Fruit fly (Drosophila melanogaster) whole organism, embryonic: ENCODE data around the gene CG31431.
A peak's percentile ranks its signal among the peaks of the same experiment; 100 is the strongest.

Experiments used
- Aef1 ChIP-seq: fragments of 200-800 bp; sonication (Bioruptor generic); IDR thresholded peaks from 3 replicates; pipeline ENCODE4 v1.3.6; 2022; ENCODE audit warnings: missing biosample characterization, missing genetic modification characterization
- Blimp-1 ChIP-seq: fragments of 200-800 bp; sonication (Bioruptor generic); optimal IDR thresholded peaks from 3 replicates; lab custom pipeline; 2018; ENCODE audit warnings: missing biosample characterization, missing genetic modification characterization, mild to moderate bottlenecking, moderate library complexity, missing genetic modification reagents
- CG11504 ChIP-seq: fragments of 200-800 bp; sonication (Bioruptor generic); optimal IDR thresholded peaks from 3 replicates; lab custom pipeline; 2019; ENCODE audit warnings: missing biosample characterization, mild to moderate bottlenecking, missing genetic modification characterization, moderate library complexity
- CG11723 ChIP-seq: fragments of 200-800 bp; sonication (Bioruptor generic); optimal IDR thresholded peaks from 2 replicates; lab custom pipeline; 2017; ENCODE audit warnings: missing biosample characterization, mild to moderate bottlenecking, missing genetic modification characterization
- CG14441 ChIP-seq: fragments of 200-800 bp; sonication (Bioruptor generic); IDR thresholded peaks from 2 replicates; pipeline ENCODE4 v1.3.6; 2022; ENCODE audit warnings: missing biosample characterization, missing genetic modification characterization
- CG14710 ChIP-seq: fragments of 200-800 bp; sonication (Bioruptor generic); optimal IDR thresholded peaks from 3 replicates; lab custom pipeline; 2019; ENCODE audit warnings: missing biosample characterization, mild to moderate bottlenecking, missing genetic modification characterization, moderate library complexity
- CG16863 ChIP-seq: fragments of 200-800 bp; sonication (Bioruptor generic); optimal IDR thresholded peaks from 3 replicates; lab custom pipeline; 2016; ENCODE audit warnings: missing biosample characterization, missing genetic modification characterization
- CG17359 ChIP-seq: fragments of 200-800 bp; sonication (Bioruptor generic); optimal IDR thresholded peaks from 3 replicates; lab custom pipeline; 2018; ENCODE audit warnings: missing biosample characterization, mild to moderate bottlenecking, missing genetic modification characterization, moderate library complexity
- CG17612 ChIP-seq: fragments of 200-800 bp; sonication (Bioruptor generic); IDR thresholded peaks from 2 replicates; pipeline ENCODE4 v1.3.6; 2022; ENCODE audit warnings: missing biosample characterization, missing genetic modification characterization
- CG18262 ChIP-seq: fragments of 200-800 bp; optimal IDR thresholded peaks from 3 replicates; lab custom pipeline; 2019; ENCODE audit warnings: missing biosample characterization, mild to moderate bottlenecking, missing genetic modification characterization, moderate library complexity
- CG2712 ChIP-seq: fragments of 200-800 bp; optimal IDR thresholded peaks from 3 replicates; lab custom pipeline; 2019; ENCODE audit warnings: missing biosample characterization, mild to moderate bottlenecking, missing genetic modification characterization, moderate library complexity
- CG32532 ChIP-seq: fragments of 200-800 bp; sonication (Bioruptor generic); IDR thresholded peaks from 2 replicates; pipeline ENCODE4 v1.3.6; 2022; ENCODE audit warnings: missing biosample characterization, missing genetic modification characterization
- CG34224 ChIP-seq: fragments of 200-800 bp; sonication (Bioruptor generic); IDR thresholded peaks from 3 replicates; pipeline ENCODE4 v1.3.6; 2022; ENCODE audit warnings: missing biosample characterization, missing genetic modification characterization; ENCODE audit not compliant: partially characterized antibody
- CG4282 ChIP-seq: fragments of 200-800 bp; sonication (Bioruptor generic); optimal IDR thresholded peaks from 2 replicates; lab custom pipeline; 2016; ENCODE audit warnings: missing biosample characterization, missing genetic modification characterization
- CG4328 ChIP-seq: fragments of 200-800 bp; sonication (Bioruptor generic); optimal IDR thresholded peaks from 3 replicates; lab custom pipeline; 2017; ENCODE audit warnings: missing biosample characterization, missing genetic modification reagents, missing genetic modification characterization
- CG4424 ChIP-seq: fragments of 200-800 bp; sonication (Bioruptor generic); optimal IDR thresholded peaks from 3 replicates; lab custom pipeline; 2016; ENCODE audit warnings: missing biosample characterization, missing genetic modification characterization
- CG4707 ChIP-seq: fragments of 200-800 bp; sonication (Bioruptor generic); optimal IDR thresholded peaks from 2 replicates; lab custom pipeline; 2018; ENCODE audit warnings: missing biosample characterization, mild to moderate bottlenecking, missing genetic modification characterization, moderate library complexity
- CG5180 ChIP-seq: fragments of 200-800 bp; sonication (Bioruptor generic); optimal IDR thresholded peaks from 3 replicates; lab custom pipeline; 2017; ENCODE audit warnings: missing biosample characterization, missing genetic modification characterization, mild to moderate bottlenecking, moderate library complexity, missing genetic modification reagents
- CG6254 ChIP-seq: fragments of 200-800 bp; sonication (Bioruptor generic); optimal IDR thresholded peaks from 3 replicates; lab custom pipeline; 2017; ENCODE audit warnings: mild to moderate bottlenecking, missing biosample characterization, missing genetic modification reagents, missing genetic modification characterization
- CG7271 ChIP-seq: fragments of 200-800 bp; sonication (Bioruptor generic); optimal IDR thresholded peaks from 2 replicates; lab custom pipeline; 2018; ENCODE audit warnings: missing biosample characterization, mild to moderate bottlenecking, missing genetic modification characterization, moderate library complexity
- CoRest ChIP-seq: fragments of 200-800 bp; sonication (Bioruptor generic); optimal IDR thresholded peaks from 3 replicates; lab custom pipeline; 2018; ENCODE audit warnings: missing biosample characterization, mild to moderate bottlenecking, missing genetic modification characterization, moderate library complexity
- D ChIP-seq, 2 experiments: fragments of 200-800 bp in 1 of 2; fragments of >200 bp in 1 of 2; sonication (Bioruptor generic) in 1 of 2; optimal IDR thresholded peaks; 2 replicates in 1 of 2; 3 replicates in 1 of 2; lab custom pipeline; 2017; ENCODE audit warnings: mild to moderate bottlenecking in 1 of 2, missing biosample characterization in 1 of 2, missing genetic modification characterization in 1 of 2, missing genetic modification reagents in 1 of 2
- D19A ChIP-seq: fragments of 200-800 bp; optimal IDR thresholded peaks from 3 replicates; lab custom pipeline; 2019; ENCODE audit warnings: missing biosample characterization, mild to moderate bottlenecking, missing genetic modification characterization, moderate library complexity
- D19B ChIP-seq: fragments of 200-800 bp; sonication (Bioruptor generic); optimal IDR thresholded peaks from 2 replicates; lab custom pipeline; 2017; ENCODE audit warnings: missing biosample characterization, mild to moderate bottlenecking, missing genetic modification characterization
- Hey ChIP-seq: fragments of 200-800 bp; sonication (Bioruptor generic); optimal IDR thresholded peaks from 3 replicates; lab custom pipeline; 2018; ENCODE audit warnings: missing biosample characterization, mild to moderate bottlenecking, missing genetic modification characterization
- Hmr ChIP-seq: fragments of 200-800 bp; sonication (Bioruptor generic); optimal IDR thresholded peaks from 3 replicates; lab custom pipeline; 2017; ENCODE audit warnings: mild to moderate bottlenecking, missing biosample characterization, missing genetic modification reagents, missing genetic modification characterization
- Hr3 ChIP-seq: fragments of 200-800 bp; sonication (Bioruptor generic); optimal IDR thresholded peaks from 3 replicates; lab custom pipeline; 2016; ENCODE audit warnings: missing biosample characterization, missing genetic modification characterization
- Oli ChIP-seq: fragments of 200-800 bp; sonication (Bioruptor generic); optimal IDR thresholded peaks from 2 replicates; lab custom pipeline; 2018; ENCODE audit warnings: missing biosample characterization, mild to moderate bottlenecking, missing genetic modification characterization, moderate library complexity
- Optix ChIP-seq: fragments of 200-800 bp; sonication (Bioruptor generic); IDR thresholded peaks from 3 replicates; pipeline ENCODE4 v1.3.6; 2022; ENCODE audit warnings: missing biosample characterization, missing genetic modification characterization
- Sox102F ChIP-seq: fragments of 200-800 bp; sonication (Bioruptor generic); optimal IDR thresholded peaks from 2 replicates; lab custom pipeline; 2018; ENCODE audit warnings: missing biosample characterization, mild to moderate bottlenecking, missing genetic modification characterization, moderate library complexity
- Ssrp ChIP-seq: fragments of 200-800 bp; sonication (Bioruptor generic); optimal IDR thresholded peaks from 2 replicates; lab custom pipeline; 2018; ENCODE audit warnings: missing biosample characterization, mild to moderate bottlenecking, missing genetic modification characterization, moderate library complexity
- Stat92E ChIP-seq, 3 experiments: fragments of >200 bp in 2 of 3; fragments of 200-800 bp in 1 of 3; sonication (Bioruptor generic) in 1 of 3; optimal IDR thresholded peaks; 2 replicates each; lab custom pipeline; 2017 to 2019; ENCODE audit warnings: missing biosample characterization in 3 of 3, missing genetic modification characterization in 3 of 3, mild to moderate bottlenecking in 1 of 3, moderate library complexity in 1 of 3
- ap ChIP-seq: fragments of 200-800 bp; sonication (Bioruptor generic); IDR thresholded peaks from 2 replicates; pipeline ENCODE4 v1.3.6; 2022; ENCODE audit warnings: missing biosample characterization, missing genetic modification characterization
- dan ChIP-seq: fragments of 200-800 bp; sonication (Bioruptor generic); IDR thresholded peaks from 2 replicates; pipeline ENCODE4 v1.3.6; 2022; ENCODE audit warnings: missing biosample characterization, missing genetic modification characterization
- dimm ChIP-seq: fragments of 200-800 bp; sonication (Bioruptor generic); IDR thresholded peaks from 2 replicates; pipeline ENCODE4 v1.3.6; 2022; ENCODE audit warnings: missing biosample characterization, missing genetic modification characterization
- eyg ChIP-seq: fragments of 200-800 bp; sonication (Bioruptor generic); optimal IDR thresholded peaks from 3 replicates; lab custom pipeline; 2016; ENCODE audit warnings: missing biosample characterization, missing genetic modification characterization
- grau ChIP-seq: fragments of 200-800 bp; optimal IDR thresholded peaks from 3 replicates; lab custom pipeline; 2019; ENCODE audit warnings: missing biosample characterization, mild to moderate bottlenecking, missing genetic modification characterization, moderate library complexity
- gsb-n ChIP-seq: fragments of 200-800 bp; sonication (Bioruptor generic); optimal IDR thresholded peaks from 3 replicates; lab custom pipeline; 2018; ENCODE audit warnings: missing biosample characterization, mild to moderate bottlenecking, missing genetic modification characterization
- lola ChIP-seq, 3 experiments: fragments of >200 bp in 2 of 3; fragments of 200-800 bp in 1 of 3; sonication (Bioruptor generic) in 1 of 3; optimal IDR thresholded peaks; 2 replicates each; lab custom pipeline; 2017 to 2019; ENCODE audit warnings: missing biosample characterization in 3 of 3, missing genetic modification characterization in 3 of 3, mild to moderate bottlenecking in 1 of 3, moderate library complexity in 1 of 3
- nmo ChIP-seq: fragments of 200-800 bp; sonication (Bioruptor generic); optimal IDR thresholded peaks from 2 replicates; lab custom pipeline; 2018; ENCODE audit warnings: missing biosample characterization, mild to moderate bottlenecking, missing genetic modification characterization, moderate library complexity
- ro ChIP-seq: fragments of 200-800 bp; sonication (Bioruptor generic); IDR thresholded peaks from 2 replicates; pipeline ENCODE4 v1.3.6; 2022; ENCODE audit warnings: missing biosample characterization, missing genetic modification characterization
- sc ChIP-seq, 3 experiments: fragments of >200 bp in 2 of 3; fragments of 200-800 bp in 1 of 3; sonication (Bioruptor generic) in 1 of 3; optimal IDR thresholded peaks; 2 replicates in 2 of 3; 3 replicates in 1 of 3; lab custom pipeline; 2017; ENCODE audit warnings: mild to moderate bottlenecking in 1 of 3, missing biosample characterization in 1 of 3, missing genetic modification characterization in 1 of 3, missing genetic modification reagents in 1 of 3
- sens-2 ChIP-seq: fragments of 200-800 bp; sonication (Bioruptor generic); IDR thresholded peaks from 2 replicates; pipeline ENCODE4 v1.3.6; 2022; ENCODE audit warnings: missing biosample characterization, missing genetic modification characterization
- sqz ChIP-seq: fragments of 200-800 bp; sonication (Bioruptor generic); optimal IDR thresholded peaks from 3 replicates; lab custom pipeline; 2018; ENCODE audit warnings: missing biosample characterization, mild to moderate bottlenecking, missing genetic modification characterization
- trem ChIP-seq: fragments of 200-800 bp; optimal IDR thresholded peaks from 3 replicates; lab custom pipeline; 2019; ENCODE audit warnings: missing biosample characterization, mild to moderate bottlenecking, missing genetic modification characterization, moderate library complexity
- tx ChIP-seq: fragments of 200-800 bp; sonication (Bioruptor generic); optimal IDR thresholded peaks from 2 replicates; lab custom pipeline; 2016; ENCODE audit warnings: missing biosample characterization, missing genetic modification characterization
- unpg ChIP-seq: fragments of 200-800 bp; sonication (Bioruptor generic); optimal IDR thresholded peaks from 3 replicates; lab custom pipeline; 2018; ENCODE audit warnings: missing biosample characterization, mild to moderate bottlenecking, missing genetic modification characterization, moderate library complexity
- vnd ChIP-seq: fragments of 200-800 bp; sonication (Bioruptor generic); IDR thresholded peaks from 3 replicates; pipeline ENCODE4 v1.3.6; 2022; ENCODE audit warnings: missing biosample characterization, missing genetic modification characterization; ENCODE audit not compliant: partially characterized antibody

CG31431 gene

DNA sequence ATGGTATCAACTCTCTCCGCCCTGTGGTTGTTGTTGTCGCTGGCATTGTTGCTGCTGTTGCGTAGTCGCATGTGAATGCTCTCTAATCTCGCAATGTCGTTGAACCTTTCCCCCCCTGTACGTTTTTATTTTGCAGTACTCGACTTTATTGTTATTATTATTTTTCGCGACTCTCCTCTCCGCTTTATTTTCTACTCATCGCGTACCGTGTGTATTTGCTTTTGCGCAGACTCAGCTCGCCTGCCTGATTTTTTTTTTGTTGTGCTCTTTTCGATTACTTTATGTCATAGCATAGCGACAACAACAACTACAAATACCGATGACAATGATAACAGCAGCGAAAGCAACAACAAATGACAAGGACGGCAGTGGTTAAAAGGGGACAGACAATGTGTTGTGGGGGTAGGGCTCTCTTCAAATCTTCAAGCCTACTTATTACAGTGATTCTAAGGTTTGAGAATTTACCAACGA, 41.0 kb upstream of the CG31431 start (continued):
- TF ChIP-seq Optix (GFP tag; lab: Robert Waterston, UW) (no peak), eyg (no peak), Hey (tag; lab: Kevin White, UChicago) (no peak), CG11723 (GFP tag; lab: Kevin White, UChicago) (no peak), CG16863 (GFP tag; lab: Kevin White, UChicago) (no peak), ap (GFP tag; lab: Robert Waterston, UW) (no peak), sqz (GFP tag; lab: Kevin White, UChicago) (no peak), sens-2 (GFP tag; lab: Robert Waterston, UW) (no peak), CG4328 (no peak), Hmr (no peak), vnd (no peak), CG7271 (tag; lab: Kevin White, UChicago) (no peak), CG32532 (GFP tag; lab: Robert Waterston, UW) (no peak), ro (GFP tag; lab: Robert Waterston, UW) (no peak), CG4282 (GFP tag; lab: Kevin White, UChicago) (no peak), CG34224 (GFP tag; lab: Robert Waterston, UW) (no peak), CG17612 (GFP tag; lab: Robert Waterston, UW) (no peak), dan (GFP tag; lab: Robert Waterston, UW) (no peak), Aef1 (GFP tag; lab: Robert Waterston, UW) (no peak)

DNA sequence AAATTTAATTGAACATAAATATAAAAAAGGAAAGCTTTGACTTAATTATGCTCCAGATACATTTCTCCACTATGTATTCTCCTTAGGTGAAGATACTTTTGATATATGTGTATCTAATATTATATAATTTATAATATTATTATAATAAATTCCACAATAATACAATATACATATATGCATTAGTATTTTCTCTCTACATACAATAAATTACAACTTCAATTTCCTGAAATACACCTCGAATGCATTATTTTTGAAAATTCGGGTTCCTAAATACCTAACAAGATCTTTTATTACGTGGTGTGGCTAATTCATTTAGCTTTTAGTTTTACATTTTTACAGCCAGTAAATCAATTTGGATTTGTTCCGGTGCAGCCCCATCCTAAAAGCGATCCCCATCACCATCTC, 40.2 kb upstream of the CG31431 start:
- TF ChIP-seq CG17359 (tag; lab: Kevin White, UChicago) = peak; percentile 17
- peak; percentile 19 for TF ChIP-seq unpg (GFP tag; lab: Kevin White, UChicago)
- peak; percentile 2 for TF ChIP-seq CG4424
- peak; percentile 72 for TF ChIP-seq CG2712 (tag; lab: Kevin White, UChicago)
- TF ChIP-seq Hr3 (GFP tag; lab: Kevin White, UChicago) = peak; percentile 18
- no peak for TF ChIP-seq dimm (GFP tag; lab: Robert Waterston, UW)
- TF ChIP-seq gsb-n = peak; percentile 33
- no peak for TF ChIP-seq CG5180
- TF ChIP-seq CG18262 (tag; lab: Kevin White, UChicago) = peak; percentile 80
- TF ChIP-seq sc (optimal IDR thresholded peaks at IDR 0.05; lab: Kevin White, UChicago) = no peak
- TF ChIP-seq sc (GFP tag; optimal IDR thresholded peaks at IDR 0.05; lab: Kevin White, UChicago) = peak; percentile 11
- TF ChIP-seq CoRest (tag; lab: Kevin White, UChicago) = peak; percentile 38
- TF ChIP-seq CG14441 (GFP tag; lab: Robert Waterston, UW) = no peak
- peak; percentile 23 for TF ChIP-seq CG6254 (GFP tag; lab: Kevin White, UChicago)
- peak; percentile 72 for TF ChIP-seq CG14710
- TF ChIP-seq CG4707 = no peak
- TF ChIP-seq nmo (GFP tag; lab: Kevin White, UChicago) = peak; percentile 63
- peak; percentile 15 for TF ChIP-seq Oli (tag; lab: Kevin White, UChicago)
- peak; percentile 43 for TF ChIP-seq CG11504 (tag; lab: Kevin White, UChicago)
- TF ChIP-seq Optix (GFP tag; lab: Robert Waterston, UW) = no peak
- TF ChIP-seq trem (tag; lab: Kevin White, UChicago) = peak; percentile 42
- TF ChIP-seq Sox102F (GFP tag; lab: Kevin White, UChicago) = peak; percentile 40
- TF ChIP-seq D (optimal IDR thresholded peaks at IDR 0.05; lab: Kevin White, UChicago) = no peak
- TF ChIP-seq D (GFP tag; optimal IDR thresholded peaks at IDR 0.05; lab: Kevin White, UChicago) = peak; percentile 14
- TF ChIP-seq Blimp-1 (GFP tag; lab: Kevin White, UChicago) = peak; percentile 60
- TF ChIP-seq lola (GFP tag; optimal IDR thresholded peaks at IDR 0.05; lab: Kevin White, UChicago) = peak in 1 of 3 experiments; percentile 76
- peak; percentile 30 for TF ChIP-seq Ssrp (tag; lab: Kevin White, UChicago)
- peak; percentile 45 for TF ChIP-seq D19A
- no peak for TF ChIP-seq tx (GFP tag; lab: Kevin White, UChicago)
- no peak for TF ChIP-seq D19B
- TF ChIP-seq grau (tag; lab: Kevin White, UChicago) = peak; percentile 24
- peak in 1 of 3 experiments; percentile 23 for TF ChIP-seq Stat92E (GFP tag; optimal IDR thresholded peaks at IDR 0.05; lab: Kevin White, UChicago)
